Worm (Caenorhabditis elegans): ENCODE results near the gene R10E11.6.

DNA sequence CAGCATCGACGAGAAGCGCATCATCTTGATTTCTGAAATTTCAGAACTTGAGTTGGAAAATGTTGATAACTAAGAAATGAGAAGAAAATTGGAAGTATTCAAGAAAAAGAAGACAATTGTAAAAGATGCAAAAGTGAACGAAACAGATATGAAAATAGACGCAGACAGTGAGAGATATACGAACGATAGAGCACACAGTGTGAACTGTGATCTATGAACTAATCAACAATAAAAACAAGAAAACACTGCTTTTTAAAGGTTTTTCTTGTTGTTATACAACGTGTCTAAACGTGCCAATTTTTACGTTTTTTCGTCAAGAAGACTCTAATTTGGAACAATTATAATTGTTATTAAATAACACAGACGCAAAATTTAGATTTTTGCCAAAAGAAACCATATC lies 30.0 kb upstream of the R10E11.6 start, which contains the start of gene ech-6:
- TF ChIP-seq ceh-2 (tag; optimal IDR thresholded peaks at IDR 0.05) (no peak), ama-1 (optimal IDR thresholded peaks at IDR 0.05) (no peak), pag-3 (tag; optimal IDR thresholded peaks at IDR 0.05; ENCODE audit: borderline replicate concordance) (no peak), nhr-11 (tag; optimal IDR thresholded peaks at IDR 0.05) (no peak), K09A11.1 (tag; optimal IDR thresholded peaks at IDR 0.05; ENCODE audit: insufficient read depth) (no peak), unc-55 (GFP tag; optimal IDR thresholded peaks at IDR 0.05) (no peak), tbx-7 (tag; optimal IDR thresholded peaks at IDR 0.05) (no peak), C08G9.2 (tag; optimal IDR thresholded peaks at IDR 0.05) (no peak), ceh-9 (tag; optimal IDR thresholded peaks at IDR 0.05) (no peak), ets-4 (tag; optimal IDR thresholded peaks at IDR 0.05) (no peak), ceh-24 (tag; optimal IDR thresholded peaks at IDR 0.05) (no peak)

Measured in whole organism, late embryonic.